Fruit fly (Drosophila melanogaster) whole organism, embryonic: ENCODE measurements around the gene CG3149.
A peak's percentile ranks its signal among the peaks of the same experiment; 100 is the strongest.

Source experiments
- Atf6 ChIP-seq: fragments of 200-800 bp; sonication (Bioruptor generic); IDR thresholded peaks from 2 replicates; pipeline ENCODE4 v1.3.6; 2022; ENCODE audit warnings: missing biosample characterization, missing genetic modification characterization
- BtbVII ChIP-seq: fragments of 200-800 bp; sonication (Bioruptor generic); optimal IDR thresholded peaks from 3 replicates; lab custom pipeline; 2017; ENCODE audit warnings: missing biosample characterization, mild to moderate bottlenecking, missing genetic modification characterization
- CG10209 ChIP-seq: fragments of 200-800 bp; sonication (Bioruptor generic); optimal IDR thresholded peaks from 3 replicates; lab custom pipeline; 2017; ENCODE audit warnings: missing biosample characterization, mild to moderate bottlenecking, missing genetic modification characterization, missing genetic modification reagents
- CG10267 ChIP-seq: fragments of 200-800 bp; sonication (Bioruptor generic); optimal IDR thresholded peaks from 2 replicates; lab custom pipeline; 2018; ENCODE audit warnings: missing biosample characterization, mild to moderate bottlenecking, missing genetic modification characterization, moderate library complexity
- CG10654 ChIP-seq: fragments of 200-800 bp; sonication (Bioruptor generic); optimal IDR thresholded peaks from 2 replicates; lab custom pipeline; 2016; ENCODE audit warnings: missing biosample characterization, missing genetic modification characterization
- CG12236 ChIP-seq: fragments of 200-800 bp; sonication (Bioruptor generic); optimal IDR thresholded peaks from 2 replicates; lab custom pipeline; 2016; ENCODE audit warnings: missing biosample characterization, missing genetic modification characterization
- CG12942 ChIP-seq: fragments of 200-800 bp; sonication (Bioruptor generic); optimal IDR thresholded peaks from 3 replicates; lab custom pipeline; 2016; ENCODE audit warnings: missing biosample characterization, missing genetic modification characterization
- CG14860 ChIP-seq: fragments of 200-800 bp; sonication (Bioruptor generic); IDR thresholded peaks from 3 replicates; pipeline ENCODE4 v1.3.6; 2022; ENCODE audit warnings: missing biosample characterization, missing genetic modification characterization; ENCODE audit not compliant: partially characterized antibody
- CG1529 ChIP-seq: fragments of 200-800 bp; sonication (Bioruptor generic); optimal IDR thresholded peaks from 3 replicates; lab custom pipeline; 2018; ENCODE audit warnings: missing biosample characterization, missing genetic modification characterization
- CG15479 ChIP-seq: fragments of 200-800 bp; sonication (Bioruptor generic); optimal IDR thresholded peaks from 3 replicates; lab custom pipeline; 2019; ENCODE audit warnings: missing biosample characterization, mild to moderate bottlenecking, missing genetic modification characterization, moderate library complexity
- CG2129 ChIP-seq: fragments of 200-800 bp; sonication (Bioruptor generic); IDR thresholded peaks from 2 replicates; pipeline ENCODE4 v1.3.6; 2022; ENCODE audit warnings: missing biosample characterization, missing genetic modification characterization; ENCODE audit not compliant: partially characterized antibody
- CG31365 ChIP-seq: fragments of 200-800 bp; sonication (Bioruptor generic); optimal IDR thresholded peaks from 2 replicates; lab custom pipeline; 2018; ENCODE audit warnings: missing biosample characterization, mild to moderate bottlenecking, missing genetic modification characterization
- CG34422 ChIP-seq: fragments of 200-800 bp; sonication (Bioruptor generic); IDR thresholded peaks from 3 replicates; pipeline ENCODE4 v1.3.6; 2022; ENCODE audit warnings: missing biosample characterization, missing genetic modification characterization
- CG4617 ChIP-seq: fragments of 200-800 bp; sonication (Bioruptor generic); optimal IDR thresholded peaks from 3 replicates; lab custom pipeline; 2016; ENCODE audit warnings: missing biosample characterization, missing genetic modification characterization, borderline replicate concordance
- CG6175 ChIP-seq: fragments of 200-800 bp; sonication (Bioruptor generic); IDR thresholded peaks from 3 replicates; pipeline ENCODE4 v1.3.6; 2022; ENCODE audit warnings: missing biosample characterization, missing genetic modification characterization
- CG7556 ChIP-seq: fragments of 200-800 bp; sonication (Bioruptor generic); optimal IDR thresholded peaks from 2 replicates; lab custom pipeline; 2017; ENCODE audit warnings: missing biosample characterization, mild to moderate bottlenecking, missing genetic modification characterization
- CG8478 ChIP-seq: fragments of >200 bp; optimal IDR thresholded peaks from 2 replicates; lab custom pipeline; 2018
- CG9727 ChIP-seq: fragments of 200-800 bp; sonication (Bioruptor generic); optimal IDR thresholded peaks from 3 replicates; lab custom pipeline; 2017; ENCODE audit warnings: missing biosample characterization, mild to moderate bottlenecking, missing genetic modification characterization
- CG9817 ChIP-seq: fragments of 200-800 bp; sonication (Bioruptor generic); optimal IDR thresholded peaks from 2 replicates; lab custom pipeline; 2018; ENCODE audit warnings: missing biosample characterization, mild to moderate bottlenecking, missing genetic modification characterization, moderate library complexity
- CkIIα-i1 ChIP-seq: fragments of 200-800 bp; sonication (Bioruptor generic); IDR thresholded peaks from 2 replicates; pipeline ENCODE4 v1.3.6; 2022; ENCODE audit warnings: missing biosample characterization, missing genetic modification characterization
- Deaf1 ChIP-seq: fragments of 200-800 bp; optimal IDR thresholded peaks from 3 replicates; lab custom pipeline; 2019; ENCODE audit warnings: missing biosample characterization, mild to moderate bottlenecking, missing genetic modification characterization, moderate library complexity
- Dll ChIP-seq: fragments of 200-800 bp; sonication (Bioruptor generic); IDR thresholded peaks from 4 replicates; pipeline ENCODE4 v1.3.6; 2022; ENCODE audit warnings: missing biosample characterization, missing genetic modification characterization; ENCODE audit not compliant: partially characterized antibody
- Dp ChIP-seq: fragments of 200-800 bp; sonication (Bioruptor generic); optimal IDR thresholded peaks from 2 replicates; lab custom pipeline; 2018; ENCODE audit warnings: missing biosample characterization, mild to moderate bottlenecking, missing genetic modification characterization, moderate library complexity
- HLH54F ChIP-seq: fragments of 200-800 bp; sonication (Bioruptor generic); optimal IDR thresholded peaks from 3 replicates; lab custom pipeline; 2016; ENCODE audit warnings: missing biosample characterization, missing genetic modification characterization
- MBD-R2 ChIP-seq: fragments of 200-800 bp; sonication (Bioruptor generic); IDR thresholded peaks from 2 replicates; pipeline ENCODE4 v1.3.6; 2022; ENCODE audit warnings: missing biosample characterization, missing genetic modification characterization
- Max ChIP-seq: fragments of 200-800 bp; sonication (Bioruptor generic); optimal IDR thresholded peaks from 2 replicates; lab custom pipeline; 2016; ENCODE audit warnings: missing biosample characterization, mild to moderate bottlenecking, missing genetic modification characterization
- Med ChIP-seq: fragments of 200-800 bp; sonication (Bioruptor generic); peaks from one replicate; lab custom pipeline; 2016; ENCODE audit warnings: missing biosample characterization, missing genetic modification characterization, mild to moderate bottlenecking, inconsistent platforms, moderate library complexity
- Opbp ChIP-seq: fragments of 200-800 bp; sonication (Bioruptor generic); IDR thresholded peaks from 3 replicates; pipeline ENCODE4 v1.3.6; 2022; ENCODE audit warnings: missing biosample characterization, missing genetic modification characterization; ENCODE audit not compliant: partially characterized antibody
- Sox100B ChIP-seq: fragments of 200-800 bp; sonication (Bioruptor generic); optimal IDR thresholded peaks from 3 replicates; lab custom pipeline; 2018; ENCODE audit warnings: missing biosample characterization, mild to moderate bottlenecking, missing genetic modification characterization
- amos ChIP-seq: fragments of 200-800 bp; sonication (Bioruptor generic); IDR thresholded peaks from 2 replicates; pipeline ENCODE4 v1.3.6; 2022; ENCODE audit warnings: missing biosample characterization, missing genetic modification characterization; ENCODE audit not compliant: partially characterized antibody
- ase ChIP-seq: fragments of 200-800 bp; sonication (Bioruptor generic); IDR thresholded peaks from 3 replicates; pipeline ENCODE4 v1.3.6; 2022; ENCODE audit warnings: missing biosample characterization, missing genetic modification characterization
- cg ChIP-seq: fragments of 200-800 bp; sonication (Bioruptor generic); optimal IDR thresholded peaks from 3 replicates; lab custom pipeline; 2019; ENCODE audit warnings: missing biosample characterization, mild to moderate bottlenecking, missing genetic modification characterization, moderate library complexity
- crol ChIP-seq: fragments of 200-800 bp; sonication (Bioruptor generic); IDR thresholded peaks from 2 replicates; pipeline ENCODE4 v1.3.6; 2022; ENCODE audit warnings: missing biosample characterization, missing genetic modification characterization
- dmrt11E ChIP-seq: fragments of 200-800 bp; sonication (Bioruptor generic); optimal IDR thresholded peaks from 3 replicates; lab custom pipeline; 2018; ENCODE audit warnings: missing biosample characterization, mild to moderate bottlenecking, missing genetic modification characterization, moderate library complexity
- exex ChIP-seq: fragments of 200-800 bp; sonication (Bioruptor generic); optimal IDR thresholded peaks from 4 replicates; lab custom pipeline; 2018; ENCODE audit warnings: missing biosample characterization, mild to moderate bottlenecking, missing genetic modification characterization, moderate library complexity
- fru ChIP-seq: fragments of >200 bp; optimal IDR thresholded peaks from 2 replicates; lab custom pipeline; 2017
- grau ChIP-seq: fragments of 200-800 bp; optimal IDR thresholded peaks from 3 replicates; lab custom pipeline; 2019; ENCODE audit warnings: missing biosample characterization, mild to moderate bottlenecking, missing genetic modification characterization, moderate library complexity
- inv ChIP-seq: fragments of 200-800 bp; sonication (Bioruptor generic); IDR thresholded peaks from 2 replicates; pipeline ENCODE4 v1.3.6; 2022; ENCODE audit warnings: missing biosample characterization, missing genetic modification characterization; ENCODE audit not compliant: partially characterized antibody
- jing ChIP-seq: fragments of 200-800 bp; sonication (Bioruptor generic); optimal IDR thresholded peaks from 2 replicates; lab custom pipeline; 2018; ENCODE audit warnings: missing biosample characterization, mild to moderate bottlenecking, missing genetic modification characterization
- kay ChIP-seq: fragments of 200-800 bp; sonication (Bioruptor generic); optimal IDR thresholded peaks from 2 replicates; lab custom pipeline; 2016; ENCODE audit warnings: missing biosample characterization, missing genetic modification characterization
- maf-S ChIP-seq: fragments of 200-800 bp; sonication (Bioruptor generic); optimal IDR thresholded peaks from 2 replicates; lab custom pipeline; 2016; ENCODE audit warnings: missing biosample characterization, missing genetic modification characterization
- psq ChIP-seq: fragments of 200-800 bp; sonication (Bioruptor generic); optimal IDR thresholded peaks from 2 replicates; lab custom pipeline; 2017; ENCODE audit warnings: missing biosample characterization, missing genetic modification characterization
- row ChIP-seq: fragments of 200-800 bp; sonication (Bioruptor generic); IDR thresholded peaks from 3 replicates; pipeline ENCODE4 v1.3.6; 2022; ENCODE audit warnings: missing biosample characterization, missing genetic modification characterization
- sd ChIP-seq: fragments of 200-800 bp; sonication (Bioruptor generic); optimal IDR thresholded peaks from 3 replicates; lab custom pipeline; 2018; ENCODE audit warnings: missing biosample characterization, mild to moderate bottlenecking, missing genetic modification characterization, moderate library complexity
- tap ChIP-seq: fragments of 200-800 bp; optimal IDR thresholded peaks from 3 replicates; lab custom pipeline; 2019; ENCODE audit warnings: missing biosample characterization, mild to moderate bottlenecking, missing genetic modification characterization, moderate library complexity
- tio ChIP-seq: fragments of 200-800 bp; sonication (Bioruptor generic); optimal IDR thresholded peaks from 2 replicates; lab custom pipeline; 2017; ENCODE audit warnings: missing biosample characterization, missing genetic modification characterization, inconsistent platforms
- tll ChIP-seq, 2 experiments: fragments of 200-800 bp in 1 of 2; fragments of >200 bp in 1 of 2; sonication (Bioruptor generic) in 1 of 2; optimal IDR thresholded peaks; 2 replicates each; lab custom pipeline; 2017 to 2019; ENCODE audit warnings: missing biosample characterization in 2 of 2, missing genetic modification characterization in 2 of 2, mild to moderate bottlenecking in 1 of 2, moderate library complexity in 1 of 2
- tna ChIP-seq: fragments of 200-800 bp; sonication (Bioruptor generic); IDR thresholded peaks from 2 replicates; pipeline ENCODE4 v1.3.6; 2022; ENCODE audit warnings: missing biosample characterization, missing genetic modification characterization; ENCODE audit not compliant: partially characterized antibody
- zfh1 ChIP-seq: fragments of 200-800 bp; sonication (Bioruptor generic); IDR thresholded peaks from 3 replicates; pipeline ENCODE4 v1.3.6; 2022; ENCODE audit warnings: missing biosample characterization, missing genetic modification characterization

CG3149 gene

dm6 chrX:5689417-5690215, 5.4 kb downstream of the CG3149 start, which contains the start of the genes PGAP1 and cv (continued):
- TF ChIP-seq CG10654 (GFP tag; lab: Kevin White, UChicago) (peak; percentile 11), tap (tag; lab: Kevin White, UChicago) (no peak), psq (no peak), zfh1 (GFP tag; lab: Robert Waterston, UW) (0 out of 3 replicates have a peak, but pooled peaks have one; percentile 6), CG7556 (GFP tag; lab: Kevin White, UChicago) (peak; percentile 18), jing (GFP tag; lab: Kevin White, UChicago) (no peak), fru (lab: Kevin White, UChicago) (no peak), CG31365 (tag; lab: Kevin White, UChicago) (no peak), CG2129 (peak; percentile 58), inv (peak; percentile 72), CG4617 (peak; percentile 26), Dll (peak; percentile 79), CG8478 (peak; percentile 76), tll (GFP tag; optimal IDR thresholded peaks at IDR 0.05; lab: Kevin White, UChicago) (peak; percentile 22 to 29), CG9727 (peak; percentile 26), maf-S (GFP tag; lab: Kevin White, UChicago) (no peak), Med (GFP tag; lab: Kevin White, UChicago) (peak; percentile 76), Opbp (GFP tag; lab: Robert Waterston, UW) (peak; percentile 78; the same call in 2 of the 3 replicates), tio (GFP tag; lab: Kevin White, UChicago) (no peak), CG34422 (GFP tag; lab: Robert Waterston, UW) (peak; percentile 12; the same call in 1 of the 3 replicates), CG1529 (GFP tag; lab: Kevin White, UChicago) (no peak), HLH54F (peak; percentile 37), BtbVII (GFP tag; lab: Kevin White, UChicago) (no peak), dmrt11E (tag; lab: Kevin White, UChicago) (peak; percentile 13), CG6175 (GFP tag; lab: Robert Waterston, UW) (no peak), grau (tag; lab: Kevin White, UChicago) (peak; percentile 47), row (peak; percentile 75), Deaf1 (tag; lab: Kevin White, UChicago) (peak; percentile 59), CkIIα-i1 (GFP tag; lab: Robert Waterston, UW) (no peak), exex (tag; lab: Kevin White, UChicago) (no peak), CG10267 (tag; lab: Kevin White, UChicago) (peak; percentile 24), crol (GFP tag; lab: Robert Waterston, UW) (no peak), kay (GFP tag; lab: Kevin White, UChicago) (peak; percentile 25), CG9817 (tag; lab: Kevin White, UChicago) (peak; percentile 8), Sox100B (no peak), MBD-R2 (peak; percentile 67; the same call in 1 of the 2 replicates), CG12942 (GFP tag; lab: Kevin White, UChicago) (no peak), ase (GFP tag; lab: Robert Waterston, UW) (no peak), CG10209 (GFP tag; lab: Kevin White, UChicago) (no peak), amos (peak; percentile 81), sd (tag; lab: Kevin White, UChicago) (peak; percentile 26), CG15479 (GFP tag; lab: Kevin White, UChicago) (peak; percentile 81), cg (GFP tag; lab: Kevin White, UChicago) (peak; percentile 92), tna (GFP tag; lab: Robert Waterston, UW) (peak; percentile 38), Atf6 (GFP tag; lab: Robert Waterston, UW) (no peak), CG14860 (GFP tag; lab: Robert Waterston, UW) (peak; percentile 70; the same call in 2 of the 3 replicates), CG12236 (no peak), Dp (GFP tag; lab: Kevin White, UChicago) (peak; percentile 15), Max (GFP tag; lab: Kevin White, UChicago) (no peak)
